Fruit fly (Drosophila melanogaster): ENCODE measurements around the gene CG6761.

Gene CG6761

dm6 chr3L:9690798-9691475 lies 12.5 kb downstream of the CG6761 start (continued):
- TF ChIP-seq CG9932 (GFP tag; IDR thresholded peaks at IDR 0.05) (peak; percentile 34; the same call in 1 of the 2 replicates), Bteb2 (GFP tag; optimal IDR thresholded peaks at IDR 0.05) (peak; percentile 39), CG1233 (GFP tag; optimal IDR thresholded peaks at IDR 0.05) (peak; percentile 28), pzg (GFP tag; optimal IDR thresholded peaks at IDR 0.05) (no peak), Dfd (GFP tag; optimal IDR thresholded peaks at IDR 0.05) (no peak), row (GFP tag; IDR thresholded peaks at IDR 0.05) (peak; percentile 62), emc (GFP tag; optimal IDR thresholded peaks at IDR 0.05) (no peak), en (GFP tag; optimal IDR thresholded peaks at IDR 0.05) (no peak), CG12104 (GFP tag; optimal IDR thresholded peaks at IDR 0.05) (peak; percentile 9), vfl (GFP tag; optimal IDR thresholded peaks at IDR 0.05) (no peak), CG14667 (GFP tag; IDR thresholded peaks at IDR 0.05) (no peak), ewg (GFP tag; optimal IDR thresholded peaks at IDR 0.05) (no peak), disco-r (GFP tag; optimal IDR thresholded peaks at IDR 0.05) (no peak), CG13775 (GFP tag; optimal IDR thresholded peaks at IDR 0.05) (no peak), Fer2 (tag; optimal IDR thresholded peaks at IDR 0.05) (peak; percentile 38), CG10565 (GFP tag; optimal IDR thresholded peaks at IDR 0.05) (no peak), CG42726 (GFP tag; IDR thresholded peaks at IDR 0.05; ENCODE audit: partially characterized antibody) (no peak), sc (optimal IDR thresholded peaks at IDR 0.05) (no peak), sc (GFP tag; optimal IDR thresholded peaks at IDR 0.05) (no peak), CG13624 (GFP tag; optimal IDR thresholded peaks at IDR 0.05) (peak; percentile 49), caup (GFP tag; optimal IDR thresholded peaks at IDR 0.05; ENCODE audit: severe bottlenecking) (peak; percentile 25), Hmr (GFP tag; optimal IDR thresholded peaks at IDR 0.05) (peak; percentile 51), Ets97D (GFP tag; optimal IDR thresholded peaks at IDR 0.05) (no peak), ro (GFP tag; IDR thresholded peaks at IDR 0.05) (no peak), gsb-n (tag; optimal IDR thresholded peaks at IDR 0.05) (no peak), HmgZ (tag; optimal IDR thresholded peaks at IDR 0.05) (no peak), CG13296 (GFP tag; optimal IDR thresholded peaks at IDR 0.05) (peak; percentile 50), pan (optimal IDR thresholded peaks at IDR 0.05) (no peak), pan (GFP tag; optimal IDR thresholded peaks at IDR 0.05 in 1 of 2, IDR thresholded peaks at IDR 0.05 in 1 of 2) (no peak), CG3281 (GFP tag; optimal IDR thresholded peaks at IDR 0.05) (peak; percentile 70), otp (GFP tag; IDR thresholded peaks at IDR 0.05) (no peak), CG9727 (GFP tag; optimal IDR thresholded peaks at IDR 0.05) (peak; percentile 11), hkb (optimal IDR thresholded peaks at IDR 0.05) (no peak), hkb (GFP tag; IDR thresholded peaks at IDR 0.05) (no peak; the same call in 1 of the 2 replicates), fu2 (GFP tag; optimal IDR thresholded peaks at IDR 0.05) (no peak), CG18476 (GFP tag; optimal IDR thresholded peaks at IDR 0.05) (no peak), CG8478 (optimal IDR thresholded peaks at IDR 0.05) (no peak), CG2120 (GFP tag; optimal IDR thresholded peaks at IDR 0.05) (peak; percentile 87), Mad (GFP tag; optimal IDR thresholded peaks at IDR 0.05) (no peak), hb (GFP tag; IDR thresholded peaks at IDR 0.05; ENCODE audit: partially characterized antibody) (no peak), Sry-β (GFP tag; optimal IDR thresholded peaks at IDR 0.05) (no peak), PHDP (tag; optimal IDR thresholded peaks at IDR 0.05) (peak; percentile 65), Side (GFP tag; optimal IDR thresholded peaks at IDR 0.05) (peak; percentile 5), CG13894 (tag; optimal IDR thresholded peaks at IDR 0.05) (no peak), nmo (GFP tag; optimal IDR thresholded peaks at IDR 0.05) (peak; percentile 30), CG15514 (GFP tag; optimal IDR thresholded peaks at IDR 0.05) (peak; percentile 12), grau (tag; optimal IDR thresholded peaks at IDR 0.05) (peak; percentile 91), CG31441 (GFP tag; IDR thresholded peaks at IDR 0.05) (0 out of 2 replicates have a peak, but pooled peaks have one; percentile 9), slp2 (GFP tag; optimal IDR thresholded peaks at IDR 0.05) (no peak), CG3163 (GFP tag; optimal IDR thresholded peaks at IDR 0.05) (no peak), CG16779 (GFP tag; IDR thresholded peaks at IDR 0.05) (no peak)
